Worm (Caenorhabditis elegans) whole organism, mixed stage, embryonic: Measurements from ENCODE around the gene mob-1.

Experiments used
- ceh-83 ChIP-seq: fragments of 200-800 bp; sonication (Bioruptor generic); optimal IDR thresholded peaks from 2 replicates; lab custom pipeline; 2018; ENCODE audit warnings: mild to moderate bottlenecking, missing genetic modification characterization, missing compliant biosample characterization
- lsy-2 ChIP-seq: fragments of 150-350 bp; optimal IDR thresholded peaks from 2 replicates; lab custom pipeline; 2014; ENCODE audit warnings: missing biosample characterization, missing genetic modification characterization
- pha-4 ChIP-seq: fragments of 150-350 bp; optimal IDR thresholded peaks from 2 replicates; lab custom pipeline; 2018; ENCODE audit warnings: missing biosample characterization, missing genetic modification reagents, missing genetic modification characterization

DNA sequence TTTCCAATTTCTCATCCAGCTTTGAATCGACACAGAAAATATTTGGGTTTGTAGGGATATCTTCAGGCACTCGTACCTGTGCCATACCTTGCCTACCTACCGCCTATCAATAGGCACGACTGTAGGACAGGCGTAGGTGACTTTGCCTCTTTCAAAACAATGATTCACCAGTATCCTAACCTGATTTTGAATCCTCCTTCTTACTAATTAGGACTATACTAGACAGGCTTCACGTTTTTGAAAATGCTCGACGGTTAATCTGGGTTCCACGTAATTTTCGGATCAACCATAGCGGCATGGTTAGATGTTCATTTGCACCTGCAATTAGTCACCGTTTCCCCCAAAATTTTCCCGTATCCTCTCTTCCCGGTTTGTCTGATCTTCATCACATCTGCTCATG lies 8.1 kb downstream of the mob-1 start:
- TF ChIP-seq pha-4 (tag; lab: Kevin White, UChicago) (no peak), ceh-83 (GFP tag; lab: Kevin White, UChicago) (no peak), lsy-2 (no peak)
